Worm (Caenorhabditis elegans) whole organism, mixed stage, embryonic: ENCODE results near the gene lron-7.

Experiments
- blmp-1 ChIP-seq: fragments of 150-350 bp; optimal IDR thresholded peaks from 2 replicates; lab custom pipeline; 2014; ENCODE audit warnings: missing biosample characterization, missing genetic modification characterization
- ceh-39 ChIP-seq: fragments of 150-350 bp; optimal IDR thresholded peaks from 2 replicates; lab custom pipeline; 2014; ENCODE audit warnings: missing biosample characterization, missing genetic modification characterization
- ceh-43 ChIP-seq: fragments of 200-800 bp; sonication (Bioruptor generic); optimal IDR thresholded peaks from 2 replicates; lab custom pipeline; 2018; ENCODE audit warnings: mild to moderate bottlenecking, missing genetic modification characterization, moderate library complexity, missing compliant biosample characterization
- ceh-83 ChIP-seq: fragments of 200-800 bp; sonication (Bioruptor generic); optimal IDR thresholded peaks from 2 replicates; lab custom pipeline; 2018; ENCODE audit warnings: mild to moderate bottlenecking, missing genetic modification characterization, missing compliant biosample characterization
- ces-1 ChIP-seq: fragments of 150-350 bp; optimal IDR thresholded peaks from 2 replicates; lab custom pipeline; 2014; ENCODE audit warnings: missing biosample characterization, missing genetic modification reagents, missing genetic modification characterization
- cnd-1 ChIP-seq: fragments of 200-800 bp; sonication (Bioruptor generic); optimal IDR thresholded peaks from 2 replicates; lab custom pipeline; 2018; ENCODE audit warnings: mild to moderate bottlenecking, missing genetic modification characterization, missing compliant biosample characterization
- drap-1 ChIP-seq: fragments of 200-800 bp; sonication (Bioruptor generic); optimal IDR thresholded peaks from 3 replicates; lab custom pipeline; 2018; ENCODE audit warnings: mild to moderate bottlenecking, missing genetic modification characterization, missing compliant biosample characterization
- elt-1 ChIP-seq: sonication (generic microtip); optimal IDR thresholded peaks from 2 replicates; lab custom pipeline; 2017; ENCODE audit warnings: missing genetic modification characterization, mild to moderate bottlenecking, missing compliant biosample characterization, antibody characterized with exemption, moderate library complexity, borderline replicate concordance; ENCODE audit not compliant: insufficient read depth
- flh-1 ChIP-seq: fragments of 200-800 bp; sonication (Bioruptor generic); optimal IDR thresholded peaks from 2 replicates; lab custom pipeline; 2018; ENCODE audit warnings: mild to moderate bottlenecking, missing genetic modification characterization, moderate library complexity, missing compliant biosample characterization
- ham-2 ChIP-seq: fragments of 200-800 bp; sonication (Bioruptor generic); optimal IDR thresholded peaks from 2 replicates; lab custom pipeline; 2018; ENCODE audit warnings: mild to moderate bottlenecking, missing genetic modification characterization, missing compliant biosample characterization
- hlh-1 ChIP-seq: fragments of 150-350 bp; optimal IDR thresholded peaks from 2 replicates; lab custom pipeline; 2014; ENCODE audit warnings: missing biosample characterization, missing genetic modification reagents, missing genetic modification characterization
- lin-13 ChIP-seq: fragments of 150-350 bp; optimal IDR thresholded peaks from 2 replicates; lab custom pipeline; 2014; ENCODE audit warnings: missing biosample characterization, missing genetic modification characterization
- lin-32 ChIP-seq: fragments of 200-800 bp; sonication (Bioruptor generic); optimal IDR thresholded peaks from 2 replicates; lab custom pipeline; 2018; ENCODE audit warnings: mild to moderate bottlenecking, missing genetic modification characterization, missing compliant biosample characterization
- lsy-2 ChIP-seq: fragments of 150-350 bp; optimal IDR thresholded peaks from 2 replicates; lab custom pipeline; 2014; ENCODE audit warnings: missing biosample characterization, missing genetic modification characterization
- mab-5 ChIP-seq: fragments of 150-350 bp; optimal IDR thresholded peaks from 2 replicates; lab custom pipeline; 2014; ENCODE audit warnings: missing biosample characterization, missing genetic modification characterization
- mep-1 ChIP-seq: fragments of 150-350 bp; optimal IDR thresholded peaks from 2 replicates; lab custom pipeline; 2017; ENCODE audit warnings: missing biosample characterization, missing genetic modification reagents, missing genetic modification characterization, inconsistent platforms
- mls-2 ChIP-seq: sonication (generic microtip); optimal IDR thresholded peaks from 2 replicates; lab custom pipeline; 2016; ENCODE audit warnings: mild to moderate bottlenecking, missing genetic modification characterization, moderate library complexity, missing compliant biosample characterization
- nhr-12 ChIP-seq: fragments of 150-350 bp; optimal IDR thresholded peaks from 2 replicates; lab custom pipeline; 2014; ENCODE audit warnings: missing biosample characterization, missing genetic modification characterization
- nhr-2 ChIP-seq: fragments of 150-350 bp; optimal IDR thresholded peaks from 2 replicates; lab custom pipeline; 2014; ENCODE audit warnings: missing biosample characterization, missing genetic modification characterization
- nhr-237 ChIP-seq: fragments of 150-350 bp; optimal IDR thresholded peaks from 2 replicates; lab custom pipeline; 2014; ENCODE audit warnings: missing biosample characterization, missing genetic modification characterization
- nhr-28 ChIP-seq: fragments of 150-350 bp; optimal IDR thresholded peaks from 2 replicates; lab custom pipeline; 2014; ENCODE audit warnings: missing biosample characterization, missing genetic modification characterization
- nhr-76 ChIP-seq: sonication (generic microtip); optimal IDR thresholded peaks from 2 replicates; lab custom pipeline; 2017; ENCODE audit warnings: missing biosample characterization, missing genetic modification characterization
- pha-4 ChIP-seq: fragments of 150-350 bp; optimal IDR thresholded peaks from 2 replicates; lab custom pipeline; 2018; ENCODE audit warnings: missing biosample characterization, missing genetic modification reagents, missing genetic modification characterization
- sem-2 ChIP-seq: fragments of 200-800 bp; sonication (Bioruptor generic); optimal IDR thresholded peaks from 2 replicates; lab custom pipeline; 2018; ENCODE audit warnings: mild to moderate bottlenecking, missing genetic modification characterization, missing compliant biosample characterization
- snpc-4 ChIP-seq: fragments of 150-350 bp; optimal IDR thresholded peaks from 2 replicates; lab custom pipeline; 2014; ENCODE audit warnings: missing biosample characterization, missing genetic modification characterization
- sptf-1 ChIP-seq: sonication (generic microtip); optimal IDR thresholded peaks from 2 replicates; lab custom pipeline; 2017; ENCODE audit warnings: mild to moderate bottlenecking, missing genetic modification characterization, moderate library complexity, missing compliant biosample characterization
- tbx-8 ChIP-seq: fragments of 200-800 bp; sonication (Bioruptor generic); optimal IDR thresholded peaks from 2 replicates; lab custom pipeline; 2018; ENCODE audit warnings: mild to moderate bottlenecking, missing genetic modification characterization, moderate library complexity, missing compliant biosample characterization
- unc-120 ChIP-seq: sonication (generic microtip); optimal IDR thresholded peaks from 2 replicates; lab custom pipeline; 2017; ENCODE audit warnings: missing genetic modification characterization, missing compliant biosample characterization; ENCODE audit not compliant: poor library complexity, severe bottlenecking
- unc-39 ChIP-seq: fragments of 150-350 bp; optimal IDR thresholded peaks from 2 replicates; lab custom pipeline; 2014; ENCODE audit warnings: missing biosample characterization, missing genetic modification characterization
- unc-62 ChIP-seq: fragments of 150-350 bp; optimal IDR thresholded peaks from 2 replicates; lab custom pipeline; 2014; ENCODE audit warnings: missing biosample characterization, missing genetic modification reagents, missing genetic modification characterization
- zip-8 ChIP-seq: fragments of 150-350 bp; optimal IDR thresholded peaks from 2 replicates; lab custom pipeline; 2014; ENCODE audit warnings: missing biosample characterization, missing genetic modification characterization
- ztf-11 ChIP-seq: fragments of 150-350 bp; optimal IDR thresholded peaks from 2 replicates; lab custom pipeline; 2014; ENCODE audit warnings: missing biosample characterization, missing genetic modification characterization

Gene lron-7

DNA sequence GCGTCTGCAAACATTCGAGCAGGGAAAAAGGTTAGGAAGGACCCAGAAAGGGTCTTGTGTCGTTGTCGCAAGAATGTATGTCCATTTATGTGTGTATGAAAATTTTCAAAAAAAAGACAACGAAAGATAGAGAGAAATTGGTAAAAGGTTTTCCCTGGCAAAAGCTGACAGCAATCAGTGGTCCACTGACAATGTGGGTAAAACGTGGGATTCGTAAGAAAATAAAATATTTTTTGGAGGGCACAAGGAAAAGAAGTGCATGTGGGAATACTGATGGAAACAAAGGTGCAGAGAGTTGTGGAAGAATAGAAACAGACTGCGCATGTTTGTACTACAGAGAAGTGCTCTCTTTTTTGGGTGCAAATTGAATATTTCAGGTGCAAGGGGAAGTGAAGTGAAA lies 8.8 kb upstream of the lron-7 start:
- TF ChIP-seq lsy-2 (tag; lab: Kevin White, UChicago) = no peak
- no peak for TF ChIP-seq nhr-28 (tag; lab: Kevin White, UChicago)

DNA sequence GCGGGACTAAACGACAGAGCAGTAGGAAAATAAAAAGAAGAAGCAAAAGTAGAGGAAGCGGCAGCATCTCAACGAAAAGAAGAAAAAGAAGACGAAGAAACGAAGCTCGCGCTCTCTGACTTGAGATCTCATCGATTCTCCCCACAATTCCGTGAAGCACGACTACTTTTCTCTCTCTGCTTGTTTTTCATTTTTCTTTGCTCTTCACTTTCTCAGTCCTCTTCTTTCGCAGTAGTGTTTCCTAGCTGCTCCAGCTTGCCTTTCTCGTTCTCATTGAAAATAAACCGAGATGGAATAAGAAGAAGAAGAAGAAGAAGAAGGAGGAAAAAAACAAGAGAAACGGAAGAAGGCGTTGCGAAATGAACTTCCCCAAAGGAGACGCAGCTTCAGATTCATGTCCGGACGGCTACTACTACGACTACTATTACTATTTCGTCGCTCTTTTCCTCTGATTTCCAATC lies 7.2 kb upstream of the lron-7 start:
- TF ChIP-seq unc-39 (tag; lab: Kevin White, UChicago) (peak; percentile 60), pha-4 (tag; lab: Kevin White, UChicago) (no peak), hlh-1 (tag; lab: Kevin White, UChicago) (no peak), ces-1 (GFP tag; lab: Kevin White, UChicago) (peak; percentile 69)

DNA sequence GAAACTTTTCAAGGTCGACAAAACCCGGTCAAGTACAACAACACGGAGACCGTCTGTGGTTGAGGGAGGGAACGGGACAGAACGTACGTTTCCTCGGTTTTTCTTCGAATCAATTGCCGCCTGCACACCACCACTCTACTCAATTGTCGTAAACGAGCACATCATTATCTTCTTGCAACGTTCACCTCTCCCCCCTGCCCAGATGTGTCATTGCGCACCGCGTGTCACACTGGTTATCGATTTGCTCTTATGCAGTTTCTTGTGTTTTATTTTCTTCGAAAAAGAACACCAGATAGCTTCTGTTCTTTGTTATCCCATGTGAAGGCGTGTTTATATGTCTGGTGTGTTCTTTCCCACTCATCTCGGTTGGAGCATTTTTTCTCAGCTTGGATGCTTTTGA lies 2.4 kb upstream of the lron-7 start:
- TF ChIP-seq nhr-237 (tag; lab: Kevin White, UChicago) (no peak), ces-1 (GFP tag; lab: Kevin White, UChicago) (peak; percentile 6), unc-39 (tag; lab: Kevin White, UChicago) (peak; percentile 4), sem-2 (GFP tag; lab: Kevin White, UChicago) (no peak), flh-1 (no peak), ceh-39 (peak; percentile 3)

DNA sequence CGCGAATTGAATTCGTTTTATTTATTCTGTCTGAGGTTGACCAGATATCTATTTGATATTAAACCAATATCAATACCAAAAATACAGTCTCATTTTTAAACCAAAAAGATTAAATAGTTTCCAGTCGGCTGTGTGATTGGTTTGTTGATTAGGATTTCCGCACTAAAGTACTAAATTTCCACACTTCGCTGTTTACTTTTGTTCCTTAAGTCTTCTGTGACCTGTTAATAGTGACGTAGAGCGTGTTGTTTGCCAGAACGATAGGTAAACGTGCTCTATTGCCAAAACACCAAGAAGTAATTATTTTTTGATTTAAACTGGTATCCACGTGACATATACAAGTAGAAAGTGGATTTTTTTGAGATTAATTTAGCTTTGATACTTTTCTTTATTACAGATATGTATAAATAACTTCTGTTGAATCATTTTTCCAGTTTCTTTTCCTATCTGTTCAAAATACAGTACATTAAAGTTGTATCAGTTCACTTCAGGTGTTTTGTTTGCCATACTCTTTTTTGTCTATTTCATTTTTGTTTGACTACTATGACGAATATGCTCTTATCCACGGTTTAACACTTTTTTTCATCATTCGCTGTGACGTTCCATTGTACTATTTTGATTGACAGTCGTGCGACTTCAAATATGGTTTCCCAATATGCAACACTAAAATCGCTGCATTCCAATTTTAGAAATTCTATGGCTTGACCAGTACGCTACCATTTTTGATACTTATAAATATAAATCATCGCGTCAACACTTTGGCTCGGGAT lies 888 bp upstream of the lron-7 start:
- TF ChIP-seq sem-2 (GFP tag; lab: Kevin White, UChicago) (no peak), pha-4 (tag; lab: Kevin White, UChicago) (no peak), unc-39 (tag; lab: Kevin White, UChicago) (no peak), zip-8 (no peak), ceh-39 (no peak), lsy-2 (tag; lab: Kevin White, UChicago) (no peak), sptf-1 (tag; lab: Kevin White, UChicago) (no peak), ceh-43 (GFP tag; lab: Kevin White, UChicago) (no peak), snpc-4 (tag; lab: Kevin White, UChicago) (no peak), cnd-1 (tag; lab: Kevin White, UChicago) (no peak), ceh-83 (GFP tag; lab: Kevin White, UChicago) (no peak), mab-5 (tag; lab: Kevin White, UChicago) (no peak), flh-1 (no peak), lin-32 (GFP tag; lab: Kevin White, UChicago) (no peak), tbx-8 (GFP tag; lab: Kevin White, UChicago) (no peak), nhr-12 (tag; lab: Kevin White, UChicago) (no peak), drap-1 (GFP tag; lab: Kevin White, UChicago) (no peak)
- TF ChIP-seq, all 35 proteins: peak for 0

DNA sequence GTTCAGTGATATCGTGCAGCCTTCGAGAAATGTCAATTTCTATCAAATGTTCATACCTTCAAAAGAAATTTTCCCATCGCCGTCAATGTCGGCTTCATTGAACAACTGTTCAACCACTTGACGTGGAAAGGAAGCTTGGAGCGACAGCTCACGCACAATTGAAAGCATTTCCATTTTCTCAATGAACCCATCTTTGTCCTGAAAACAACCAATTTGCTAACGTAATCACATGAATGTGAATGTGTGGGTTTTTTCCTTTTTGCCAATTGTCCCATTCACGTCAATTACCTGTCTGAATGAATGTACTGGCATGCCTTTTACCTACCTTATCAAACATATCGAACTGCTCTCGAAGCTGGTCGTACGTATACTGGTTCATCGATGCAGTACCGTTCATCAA lies 4.4 kb downstream of the lron-7 start:
- TF ChIP-seq unc-39 (tag; lab: Kevin White, UChicago) (no peak), lsy-2 (tag; lab: Kevin White, UChicago) (no peak), lin-32 (GFP tag; lab: Kevin White, UChicago) (no peak), ztf-11 (tag; lab: Kevin White, UChicago) (no peak), flh-1 (no peak), unc-120 (no peak), lin-13 (tag; lab: Kevin White, UChicago) (no peak), hlh-1 (tag; lab: Kevin White, UChicago) (no peak), snpc-4 (tag; lab: Kevin White, UChicago) (no peak), unc-62 (no peak), pha-4 (tag; lab: Kevin White, UChicago) (no peak), ces-1 (GFP tag; lab: Kevin White, UChicago) (no peak), mls-2 (tag; lab: Kevin White, UChicago) (no peak), elt-1 (tag; lab: Kevin White, UChicago) (no peak), sptf-1 (tag; lab: Kevin White, UChicago) (no peak), nhr-28 (tag; lab: Kevin White, UChicago) (no peak), tbx-8 (GFP tag; lab: Kevin White, UChicago) (no peak)

DNA sequence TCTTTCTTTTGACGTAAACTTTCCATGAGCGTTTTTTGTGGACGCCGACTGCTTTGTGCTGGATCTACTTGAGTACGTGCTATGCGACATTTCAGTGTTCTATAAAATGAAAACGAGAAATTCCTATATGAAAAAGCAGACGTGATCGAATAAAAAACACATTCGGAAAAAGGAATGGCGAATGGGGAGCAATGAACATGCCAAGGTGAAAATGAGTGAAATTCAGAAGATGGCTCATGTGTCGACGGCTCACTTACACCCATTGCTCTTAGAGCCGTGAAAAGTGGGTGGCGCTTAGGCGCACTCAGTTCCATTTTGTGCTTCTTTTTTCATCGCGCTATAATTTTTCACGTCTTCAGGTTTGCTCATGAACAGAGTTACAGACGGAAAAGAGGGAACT lies 6.7 kb downstream of the lron-7 start, which contains the start of gene K03A1.4:
Gene K03A1.4 (minus strand): TSS at position 101 of the 400 bp plus-strand sequence.
- TF ChIP-seq unc-39 (tag; lab: Kevin White, UChicago) (no peak), mep-1 (tag; lab: Kevin White, UChicago) (no peak), cnd-1 (tag; lab: Kevin White, UChicago) (no peak), blmp-1 (tag; lab: Kevin White, UChicago) (no peak), nhr-2 (tag; lab: Kevin White, UChicago) (no peak), unc-62 (no peak), nhr-237 (tag; lab: Kevin White, UChicago) (no peak), nhr-76 (tag; lab: Kevin White, UChicago) (no peak), tbx-8 (GFP tag; lab: Kevin White, UChicago) (no peak), nhr-12 (tag; lab: Kevin White, UChicago) (no peak), ceh-39 (no peak), hlh-1 (tag; lab: Kevin White, UChicago) (no peak), elt-1 (tag; lab: Kevin White, UChicago) (no peak), ham-2 (no peak), pha-4 (tag; lab: Kevin White, UChicago) (no peak), unc-120 (no peak), sptf-1 (tag; lab: Kevin White, UChicago) (no peak), lsy-2 (tag; lab: Kevin White, UChicago) (no peak)
